Worm (Caenorhabditis elegans) whole organism, young adult: ENCODE data around the gene T13C5.6.

Experiments
- B0019.2 ChIP-seq: fragments of 200-800 bp; sonication (Bioruptor generic); conservative IDR thresholded peaks from 2 replicates; pipeline ENCODE4 v1.3.6; 2022; ENCODE audit warnings: missing genetic modification reagents, missing genetic modification characterization, missing compliant biosample characterization
- B0035.1 ChIP-seq: sonication (generic microtip); optimal IDR thresholded peaks from 2 replicates; lab custom pipeline; 2016; ENCODE audit warnings: missing genetic modification characterization, mild to moderate bottlenecking, missing compliant biosample characterization, missing genotype, missing genetic modification reagents
- B0336.3 ChIP-seq: fragments of 200-800 bp; sonication (Bioruptor generic); IDR thresholded peaks from 2 replicates; pipeline ENCODE4 v1.3.6; 2022; ENCODE audit warnings: missing genetic modification characterization, missing compliant biosample characterization
- D2030.7 ChIP-seq: fragments of 200-800 bp; sonication (Bioruptor generic); IDR thresholded peaks from 2 replicates; pipeline ENCODE4 v1.3.6; 2022; ENCODE audit warnings: missing genetic modification reagents, missing genetic modification characterization, missing compliant biosample characterization
- F10E7.11 ChIP-seq: sonication (generic microtip); optimal IDR thresholded peaks from 2 replicates; lab custom pipeline; 2017; ENCODE audit warnings: mild to moderate bottlenecking, missing genetic modification characterization, moderate library complexity, missing compliant biosample characterization
- F37B4.10 ChIP-seq: fragments of 200-800 bp; sonication (Bioruptor generic); IDR thresholded peaks from 2 replicates; pipeline ENCODE4 v1.3.6; 2022; ENCODE audit warnings: missing genetic modification characterization, missing compliant biosample characterization
- F49E8.2 ChIP-seq: sonication (generic microtip); optimal IDR thresholded peaks from 3 replicates; lab custom pipeline; 2017; ENCODE audit warnings: missing genetic modification characterization, mild to moderate bottlenecking, missing compliant biosample characterization, antibody characterized with exemption, moderate library complexity; ENCODE audit not compliant: insufficient read depth
- F52B5.7 ChIP-seq: sonication (generic microtip); optimal IDR thresholded peaks from 2 replicates; lab custom pipeline; 2016; ENCODE audit warnings: mild to moderate bottlenecking, missing genetic modification characterization, missing compliant biosample characterization
- F57A8.1 ChIP-seq: fragments of 200-800 bp; sonication (Bioruptor generic); optimal IDR thresholded peaks from 2 replicates; lab custom pipeline; 2018; ENCODE audit warnings: mild to moderate bottlenecking, missing genetic modification characterization, moderate library complexity, missing compliant biosample characterization
- akir-1 ChIP-seq: fragments of 200-800 bp; sonication (Bioruptor generic); optimal IDR thresholded peaks from 2 replicates; lab custom pipeline; 2018; ENCODE audit warnings: mild to moderate bottlenecking, missing genetic modification characterization, moderate library complexity, missing compliant biosample characterization
- ama-1 ChIP-seq, 3 experiments: fragments of 150-350 bp in 1 of 3; sonication (generic microtip) in 2 of 3; optimal IDR thresholded peaks; 2 replicates each; lab custom pipeline; 2014 to 2018; ENCODE audit warnings: missing biosample characterization in 2 of 3, missing genetic modification characterization in 2 of 3, missing genetic modification reagents in 2 of 3
- athp-1 ChIP-seq: sonication (generic microtip); optimal IDR thresholded peaks from 2 replicates; lab custom pipeline; 2017; ENCODE audit warnings: mild to moderate bottlenecking, missing genetic modification characterization, missing compliant biosample characterization
- attf-3 ChIP-seq: fragments of 200-800 bp; sonication (Bioruptor generic); conservative IDR thresholded peaks from 2 replicates; pipeline ENCODE4 v1.3.6; 2022; ENCODE audit warnings: missing genetic modification reagents, missing genetic modification characterization, missing compliant biosample characterization
- bed-1 ChIP-seq: fragments of 200-800 bp; sonication (Bioruptor generic); IDR thresholded peaks from 2 replicates; pipeline ENCODE4 v1.3.6; 2022; ENCODE audit warnings: missing genetic modification reagents, missing genetic modification characterization, missing compliant biosample characterization
- cebp-1 ChIP-seq, 2 experiments: fragments of 200-800 bp in 1 of 2; sonication (Bioruptor generic) in 1 of 2; sonication (generic microtip) in 1 of 2; IDR thresholded peaks in 1 of 2; optimal IDR thresholded peaks in 1 of 2; 2 replicates each; pipeline versions ENCODE4 v1.3.6 to Lab custom; 2017 to 2022; ENCODE audit warnings: missing compliant biosample characterization in 2 of 2, missing genetic modification characterization in 2 of 2, mild to moderate bottlenecking in 1 of 2, missing genetic modification reagents in 1 of 2, moderate library complexity in 1 of 2
- ceh-100 ChIP-seq: fragments of 200-800 bp; sonication (Bioruptor generic); IDR thresholded peaks from 2 replicates; pipeline ENCODE4 v1.3.6; 2022; ENCODE audit warnings: missing genetic modification reagents, missing genetic modification characterization, missing compliant biosample characterization
- ceh-27 ChIP-seq: fragments of 200-800 bp; sonication (Bioruptor generic); optimal IDR thresholded peaks from 2 replicates; lab custom pipeline; 2018; ENCODE audit warnings: mild to moderate bottlenecking, missing genetic modification characterization, moderate library complexity, missing compliant biosample characterization
- ceh-40 ChIP-seq: fragments of 200-800 bp; sonication (Bioruptor generic); IDR thresholded peaks from 2 replicates; pipeline ENCODE4 v1.3.6; 2022; ENCODE audit warnings: missing genetic modification characterization, missing compliant biosample characterization
- dox-1 ChIP-seq: fragments of 200-800 bp; sonication (Bioruptor generic); IDR thresholded peaks from 2 replicates; pipeline ENCODE4 v1.3.6; 2022; ENCODE audit warnings: missing genetic modification reagents, missing genetic modification characterization, missing compliant biosample characterization
- dpl-1 ChIP-seq: fragments of 150-350 bp; optimal IDR thresholded peaks from 2 replicates; lab custom pipeline; 2014; ENCODE audit warnings: missing biosample characterization, missing genetic modification reagents, missing genetic modification characterization
- egl-18 ChIP-seq: fragments of 200-800 bp; sonication (Bioruptor generic); IDR thresholded peaks from 2 replicates; pipeline ENCODE4 v1.3.6; 2022; ENCODE audit warnings: missing genetic modification reagents, missing genetic modification characterization, missing compliant biosample characterization
- him-1 ChIP-seq: sonication (generic microtip); optimal IDR thresholded peaks from 2 replicates; lab custom pipeline; 2016; ENCODE audit warnings: missing genotype, missing genetic modification reagents, missing genetic modification characterization, missing compliant biosample characterization
- hlh-26 ChIP-seq: fragments of 200-800 bp; sonication (Bioruptor generic); conservative IDR thresholded peaks from 2 replicates; pipeline ENCODE4 v1.3.6; 2022; ENCODE audit warnings: missing genetic modification reagents, missing genetic modification characterization, missing compliant biosample characterization
- hmg-1.2 ChIP-seq: fragments of 200-800 bp; sonication (Bioruptor generic); IDR thresholded peaks from 2 replicates; pipeline ENCODE4 v1.3.6; 2022; ENCODE audit warnings: missing genetic modification reagents, missing genetic modification characterization, missing compliant biosample characterization
- lin-26 ChIP-seq: fragments of 200-800 bp; sonication (Bioruptor generic); IDR thresholded peaks from 2 replicates; pipeline ENCODE4 v1.3.6; 2022; ENCODE audit warnings: missing genetic modification reagents, missing genetic modification characterization, missing compliant biosample characterization
- lin-35 ChIP-seq, 3 experiments: fragments of 150-350 bp in 2 of 3; sonication (generic microtip) in 1 of 3; optimal IDR thresholded peaks; 2 replicates each; lab custom pipeline; 2014 to 2018; ENCODE audit warnings: missing biosample characterization in 3 of 3, missing genetic modification characterization in 3 of 3, missing genetic modification reagents in 3 of 3
- lin-40 ChIP-seq: sonication (generic microtip); optimal IDR thresholded peaks from 2 replicates; lab custom pipeline; 2016; ENCODE audit warnings: missing genetic modification characterization, mild to moderate bottlenecking, missing compliant biosample characterization, missing genotype, missing genetic modification reagents
- lir-1 ChIP-seq: fragments of 200-800 bp; sonication (Bioruptor generic); conservative IDR thresholded peaks from 2 replicates; pipeline ENCODE4 v1.3.6; 2022; ENCODE audit warnings: missing genetic modification reagents, missing genetic modification characterization, missing compliant biosample characterization
- madf-10 ChIP-seq: sonication (generic microtip); optimal IDR thresholded peaks from 2 replicates; lab custom pipeline; 2016; ENCODE audit warnings: mild to moderate bottlenecking, missing genetic modification characterization, missing compliant biosample characterization
- mcd-1 ChIP-seq: fragments of 200-800 bp; sonication (Bioruptor generic); IDR thresholded peaks from 2 replicates; pipeline ENCODE4 v1.3.6; 2022; ENCODE audit warnings: missing genetic modification reagents, missing genetic modification characterization, missing compliant biosample characterization
- nfya-1 ChIP-seq: sonication (generic microtip); optimal IDR thresholded peaks from 2 replicates; lab custom pipeline; 2017; ENCODE audit warnings: antibody characterized with exemption, missing compliant biosample characterization, missing genetic modification characterization, borderline replicate concordance; ENCODE audit not compliant: insufficient read depth
- nfya-2 ChIP-seq: fragments of 200-800 bp; sonication (Bioruptor generic); IDR thresholded peaks from 2 replicates; pipeline ENCODE4 v1.3.6; 2022; ENCODE audit warnings: missing genetic modification reagents, missing genetic modification characterization, missing compliant biosample characterization
- nhr-120 ChIP-seq: fragments of 200-800 bp; sonication (Bioruptor generic); IDR thresholded peaks from 2 replicates; pipeline ENCODE4 v1.3.6; 2022; ENCODE audit warnings: missing genetic modification characterization, missing compliant biosample characterization
- nhr-27 ChIP-seq: fragments of 200-800 bp; sonication (Bioruptor generic); optimal IDR thresholded peaks from 2 replicates; lab custom pipeline; 2018; ENCODE audit warnings: mild to moderate bottlenecking, missing genetic modification characterization, moderate library complexity, missing compliant biosample characterization
- nhr-90 ChIP-seq: sonication (generic microtip); optimal IDR thresholded peaks from 2 replicates; lab custom pipeline; 2016; ENCODE audit warnings: missing genotype, mild to moderate bottlenecking, missing genetic modification characterization, missing compliant biosample characterization
- pbrm-1 ChIP-seq: fragments of 200-800 bp; sonication (Bioruptor generic); IDR thresholded peaks from 2 replicates; pipeline ENCODE4 v1.3.6; 2022; ENCODE audit warnings: missing genetic modification reagents, missing genetic modification characterization, missing compliant biosample characterization
- rcor-1 ChIP-seq: fragments of 200-800 bp; sonication (Bioruptor generic); IDR thresholded peaks from 2 replicates; pipeline ENCODE4 v1.3.6; 2022; ENCODE audit warnings: missing genetic modification reagents, missing genetic modification characterization, missing compliant biosample characterization
- sdz-38 ChIP-seq: sonication (generic microtip); optimal IDR thresholded peaks from 2 replicates; lab custom pipeline; 2016; ENCODE audit warnings: missing genotype, missing genetic modification characterization, missing compliant biosample characterization
- snpc-4 ChIP-seq, 5 experiments: fragments of 150-350 bp in 1 of 5; sonication (generic microtip) in 4 of 5; optimal IDR thresholded peaks; 2 replicates each; lab custom pipeline; 2014 to 2018; ENCODE audit warnings: missing genetic modification characterization in 5 of 5, missing biosample characterization in 3 of 5, antibody characterized with exemption in 2 of 5, mild to moderate bottlenecking in 2 of 5, missing compliant biosample characterization in 2 of 5, missing genotype in 2 of 5, moderate library complexity in 2 of 5, missing genetic modification reagents in 1 of 5
- tbx-9 ChIP-seq: sonication (generic microtip); optimal IDR thresholded peaks from 2 replicates; lab custom pipeline; 2016; ENCODE audit warnings: borderline replicate concordance, missing genetic modification characterization, inconsistent platforms, missing compliant biosample characterization
- zfh-2 ChIP-seq: fragments of 200-800 bp; sonication (Bioruptor generic); conservative IDR thresholded peaks from 2 replicates; pipeline ENCODE4 v1.3.6; 2022; ENCODE audit warnings: missing genetic modification reagents, missing genetic modification characterization, missing compliant biosample characterization
- zim-3 ChIP-seq: sonication (generic microtip); optimal IDR thresholded peaks from 2 replicates; lab custom pipeline; 2017; ENCODE audit warnings: mild to moderate bottlenecking, missing genetic modification characterization, moderate library complexity, missing compliant biosample characterization
- ztf-18 ChIP-seq: sonication (generic microtip); optimal IDR thresholded peaks from 2 replicates; lab custom pipeline; 2016; ENCODE audit warnings: missing genotype, mild to moderate bottlenecking, missing genetic modification characterization, missing compliant biosample characterization
- ztf-28 ChIP-seq: fragments of 200-800 bp; sonication (Bioruptor generic); IDR thresholded peaks from 2 replicates; pipeline ENCODE4 v1.3.6; 2022; ENCODE audit warnings: missing genetic modification reagents, missing genetic modification characterization, missing compliant biosample characterization
- ztf-3 ChIP-seq: fragments of 200-800 bp; sonication (Bioruptor generic); optimal IDR thresholded peaks from 2 replicates; lab custom pipeline; 2018; ENCODE audit warnings: mild to moderate bottlenecking, missing genetic modification characterization, missing compliant biosample characterization

T13C5.6 gene

ce11 chrX:6207687-6208088 lies at the start of gene T13C5.6:
Gene T13C5.6, minus strand, starts transcription at chrX:6207687.
- no peak for TF ChIP-seq snpc-4 (GFP tag; optimal IDR thresholded peaks at IDR 0.05; lab: Kevin White, UChicago)
- TF ChIP-seq snpc-4 (tag; optimal IDR thresholded peaks at IDR 0.05; lab: Kevin White, UChicago), result peak in 2 of 4 experiments; percentile 71 to 81
- TF ChIP-seq F10E7.11 (tag; lab: Kevin White, UChicago), result no peak
- no peak for TF ChIP-seq ceh-40 (GFP tag; lab: Robert Waterston, UW)
- peak; percentile 88 for TF ChIP-seq B0035.1
- peak; percentile 43; the same call in 1 of the 2 replicates for TF ChIP-seq D2030.7 (GFP tag; lab: Robert Waterston, UW)
- peak; percentile 91 for TF ChIP-seq nhr-27 (tag; lab: Kevin White, UChicago)
- TF ChIP-seq rcor-1 (GFP tag; lab: Robert Waterston, UW), result peak; percentile 89
- TF ChIP-seq ama-1 (optimal IDR thresholded peaks at IDR 0.05; lab: Kevin White, UChicago), result no peak
- peak in 1 of 2 experiments; percentile 85 for TF ChIP-seq ama-1 (GFP tag; optimal IDR thresholded peaks at IDR 0.05; lab: Kevin White, UChicago)
- no peak for TF ChIP-seq nfya-1 (tag; lab: Kevin White, UChicago)
- TF ChIP-seq egl-18 (GFP tag; lab: Robert Waterston, UW), result peak; percentile 65; the same call in 1 of the 2 replicates
- TF ChIP-seq nhr-90 (tag; lab: Kevin White, UChicago), result peak; percentile 91
- 0 out of 2 replicates have a peak, but pooled peaks have one; percentile 66 for TF ChIP-seq F37B4.10 (GFP tag; lab: Robert Waterston, UW)
- peak; percentile 89 for TF ChIP-seq zfh-2 (GFP tag; lab: Robert Waterston, UW)
- 0 out of 2 replicates have a peak, but pooled peaks have one; percentile 37 for TF ChIP-seq nfya-2 (GFP tag; lab: Robert Waterston, UW)
- TF ChIP-seq ztf-18 (tag; lab: Kevin White, UChicago), result peak; percentile 77
- TF ChIP-seq lin-35 (GFP tag; optimal IDR thresholded peaks at IDR 0.05; lab: Kevin White, UChicago), result peak in 1 of 3 experiments; percentile 58
- TF ChIP-seq zim-3, result peak; percentile 88
- peak; percentile 78 for TF ChIP-seq lin-26 (GFP tag; lab: Robert Waterston, UW)
- TF ChIP-seq attf-3 (GFP tag; lab: Robert Waterston, UW), result no peak; the same call in 1 of the 2 replicates
- TF ChIP-seq sdz-38, result peak; percentile 61
- peak; percentile 89 for TF ChIP-seq F52B5.7 (tag; lab: Kevin White, UChicago)
- no peak for TF ChIP-seq F49E8.2 (tag; lab: Kevin White, UChicago)
- TF ChIP-seq madf-10 (tag; lab: Kevin White, UChicago), result peak; percentile 85
- peak; percentile 49 for TF ChIP-seq him-1
- TF ChIP-seq lin-40 (tag; lab: Kevin White, UChicago), result peak; percentile 93
- TF ChIP-seq mcd-1 (GFP tag; lab: Robert Waterston, UW), result peak; percentile 74
- TF ChIP-seq athp-1 (tag; lab: Kevin White, UChicago), result peak; percentile 72
- no peak for TF ChIP-seq B0019.2
- TF ChIP-seq pbrm-1 (GFP tag; lab: Robert Waterston, UW), result peak; percentile 81
- TF ChIP-seq hmg-1.2 (GFP tag; lab: Robert Waterston, UW), result peak; percentile 82
- TF ChIP-seq dox-1 (GFP tag; lab: Robert Waterston, UW), result peak; percentile 93
- peak; percentile 74 for TF ChIP-seq cebp-1 (GFP tag; IDR thresholded peaks at IDR 0.05; lab: Robert Waterston, UW)
- TF ChIP-seq cebp-1 (tag; optimal IDR thresholded peaks at IDR 0.05; lab: Kevin White, UChicago), result peak; percentile 91
- peak; percentile 79 for TF ChIP-seq akir-1 (GFP tag; lab: Kevin White, UChicago)
- TF ChIP-seq B0336.3, result peak; percentile 85; the same call in 1 of the 2 replicates
- peak; percentile 92; the same call in 1 of the 2 replicates for TF ChIP-seq bed-1 (GFP tag; lab: Robert Waterston, UW)
- peak; percentile 81 for TF ChIP-seq lir-1 (GFP tag; lab: Robert Waterston, UW)
- TF ChIP-seq F57A8.1 (GFP tag; lab: Kevin White, UChicago), result peak; percentile 77
- 0 out of 2 replicates have a peak, but pooled peaks have one; percentile 43 for TF ChIP-seq hlh-26 (GFP tag; lab: Robert Waterston, UW)
- TF ChIP-seq tbx-9 (tag; lab: Kevin White, UChicago), result peak; percentile 74
- no peak for TF ChIP-seq dpl-1 (GFP tag; lab: Kevin White, UChicago)
- TF ChIP-seq nhr-120 (GFP tag; lab: Robert Waterston, UW), result peak; percentile 72; the same call in 1 of the 2 replicates
- peak; percentile 33 for TF ChIP-seq ztf-3 (GFP tag; lab: Kevin White, UChicago)
- TF ChIP-seq ztf-28, result 0 out of 2 replicates have a peak, but pooled peaks have one; percentile 44
- TF ChIP-seq ceh-27 (GFP tag; lab: Kevin White, UChicago), result peak; percentile 97
- peak; percentile 48; the same call in 1 of the 2 replicates for TF ChIP-seq ceh-100 (GFP tag; lab: Robert Waterston, UW)
